Fruit fly (Drosophila melanogaster) whole organism, prepupa: ENCODE measurements around the gene Hpf1.

Experiments
- CG15336 ChIP-seq: fragments of 200-800 bp; sonication (Bioruptor generic); IDR thresholded peaks from 2 replicates; pipeline ENCODE4 v1.3.6; 2022; ENCODE audit warnings: missing biosample characterization, missing genetic modification characterization
- CG31627 ChIP-seq: fragments of 200-800 bp; sonication (Bioruptor generic); optimal IDR thresholded peaks from 3 replicates; lab custom pipeline; 2016; ENCODE audit warnings: missing biosample characterization, missing genetic modification characterization
- Eip78C ChIP-seq: fragments of 200-800 bp; sonication (Bioruptor generic); peaks from one replicate; lab custom pipeline; 2016; ENCODE audit warnings: missing biosample characterization, missing genetic modification characterization
- Hr38 ChIP-seq: sonication (Bioruptor generic); optimal IDR thresholded peaks from 2 replicates; lab custom pipeline; 2016; ENCODE audit warnings: missing biosample characterization, missing genetic modification characterization
- Hr39 ChIP-seq: fragments of 200-800 bp; sonication (Bioruptor generic); optimal IDR thresholded peaks from 2 replicates; lab custom pipeline; 2016; ENCODE audit warnings: missing biosample characterization, missing genetic modification characterization
- Lpt ChIP-seq: fragments of 200-800 bp; sonication (Bioruptor generic); optimal IDR thresholded peaks from 3 replicates; lab custom pipeline; 2016; ENCODE audit warnings: missing biosample characterization, missing genetic modification characterization
- Met ChIP-seq: fragments of 200-800 bp; sonication (Bioruptor generic); optimal IDR thresholded peaks from 3 replicates; lab custom pipeline; 2016; ENCODE audit warnings: missing biosample characterization, missing genetic modification characterization
- Sox14 ChIP-seq: fragments of 200-800 bp; sonication (Bioruptor generic); optimal IDR thresholded peaks from 3 replicates; lab custom pipeline; 2016; ENCODE audit warnings: missing biosample characterization, missing genetic modification characterization
- net ChIP-seq: fragments of 200-800 bp; sonication (Bioruptor generic); optimal IDR thresholded peaks from 3 replicates; lab custom pipeline; 2016; ENCODE audit warnings: missing biosample characterization, missing genetic modification characterization
- vri ChIP-seq: fragments of 200-800 bp; sonication (Bioruptor generic); optimal IDR thresholded peaks from 3 replicates; lab custom pipeline; 2016; ENCODE audit warnings: missing biosample characterization, mild to moderate bottlenecking, missing genetic modification characterization

DNA sequence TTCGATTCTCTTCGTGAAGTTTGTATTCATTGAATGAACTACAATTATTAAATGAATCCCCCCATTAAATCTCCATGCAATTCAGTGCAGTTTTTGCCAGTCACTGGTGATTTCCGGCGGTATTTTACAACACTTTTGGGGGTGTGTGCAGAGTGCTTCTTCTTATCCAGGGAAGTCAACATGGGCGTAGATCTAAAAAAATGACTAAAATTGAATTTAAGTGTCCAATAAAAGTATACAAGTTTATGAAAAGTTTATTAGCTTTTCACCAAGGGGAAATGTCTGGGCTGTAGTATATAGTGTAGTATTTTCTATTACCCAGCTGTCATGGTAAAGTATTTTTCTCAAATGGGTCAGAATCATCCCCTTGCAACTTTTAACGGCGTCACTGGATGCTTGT, at the start of gene Hpf1:
- TF ChIP-seq CG15336 (GFP tag; lab: Robert Waterston, UW) (peak; percentile 99), Lpt (peak; percentile 99), Hr39 (GFP tag; lab: Kevin White, UChicago) (peak; percentile 99), Hr38 (GFP tag; lab: Kevin White, UChicago) (peak; percentile 93), Eip78C (peak; percentile 100), Sox14 (GFP tag; lab: Kevin White, UChicago) (peak; percentile 99), CG31627 (peak; percentile 99), Met (GFP tag; lab: Kevin White, UChicago) (peak; percentile 99), vri (GFP tag; lab: Kevin White, UChicago) (peak; percentile 99), net (GFP tag; lab: Kevin White, UChicago) (peak; percentile 99)
